Worm (Caenorhabditis elegans) whole organism, L3 larva: Measurements from ENCODE around the gene K01A2.6.

Experiments
- unc-39 ChIP-seq: sonication (generic microtip); optimal IDR thresholded peaks from 4 replicates; lab custom pipeline; 2017; ENCODE audit warnings: missing biosample characterization, missing genetic modification characterization
- ztf-11 ChIP-seq: fragments of 150-350 bp; optimal IDR thresholded peaks from 2 replicates; lab custom pipeline; 2014; ENCODE audit warnings: missing biosample characterization, missing genetic modification characterization

DNA sequence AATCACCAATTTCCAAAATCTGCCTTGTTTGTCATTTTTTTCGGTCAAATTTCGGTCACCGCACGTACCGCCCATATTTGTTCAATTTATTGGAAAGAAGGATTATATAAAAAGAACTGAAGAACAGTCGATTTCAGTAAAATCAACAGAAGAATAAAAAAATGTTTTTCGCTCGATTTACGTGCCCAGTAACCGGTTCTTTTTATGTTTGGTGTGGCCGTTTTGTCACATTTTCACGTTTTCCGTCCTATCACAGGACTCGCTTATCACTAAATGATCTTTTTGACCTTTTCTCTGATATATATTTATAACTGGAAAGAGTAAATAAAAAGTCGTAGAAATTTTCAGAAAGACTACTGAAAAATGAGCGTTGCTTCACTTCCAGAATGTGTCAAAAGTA, 19.7 kb downstream of the K01A2.6 start, which contains the start of gene far-7:
- TF ChIP-seq ztf-11 (tag; lab: Kevin White, UChicago) = no peak
- TF ChIP-seq unc-39 (tag; lab: Kevin White, UChicago) = no peak
